Fruit fly (Drosophila melanogaster) whole organism, prepupa: ENCODE results near the gene CG33258.

Source experiments
- CG10631 ChIP-seq: fragments of 200-800 bp; sonication (Bioruptor generic); optimal IDR thresholded peaks from 2 replicates; lab custom pipeline; 2016; ENCODE audit warnings: missing biosample characterization, missing genetic modification characterization
- CG11294 ChIP-seq: fragments of 200-800 bp; sonication (Bioruptor generic); IDR thresholded peaks from 2 replicates; pipeline ENCODE4 v1.3.6; 2022; ENCODE audit warnings: missing biosample characterization, missing genetic modification characterization
- CG15336 ChIP-seq: fragments of 200-800 bp; sonication (Bioruptor generic); IDR thresholded peaks from 2 replicates; pipeline ENCODE4 v1.3.6; 2022; ENCODE audit warnings: missing biosample characterization, missing genetic modification characterization
- CG1621 ChIP-seq: fragments of 200-800 bp; sonication (Bioruptor generic); optimal IDR thresholded peaks from 3 replicates; lab custom pipeline; 2018; ENCODE audit warnings: missing biosample characterization, mild to moderate bottlenecking, missing genetic modification characterization
- CG3032 ChIP-seq: fragments of 200-800 bp; optimal IDR thresholded peaks from 2 replicates; lab custom pipeline; 2019; ENCODE audit warnings: missing biosample characterization, mild to moderate bottlenecking, missing genetic modification characterization, moderate library complexity
- CG31627 ChIP-seq: fragments of 200-800 bp; sonication (Bioruptor generic); optimal IDR thresholded peaks from 3 replicates; lab custom pipeline; 2016; ENCODE audit warnings: missing biosample characterization, missing genetic modification characterization
- CG32006 ChIP-seq: fragments of 200-800 bp; sonication (Bioruptor generic); optimal IDR thresholded peaks from 3 replicates; lab custom pipeline; 2017; ENCODE audit warnings: missing biosample characterization, mild to moderate bottlenecking, missing genetic modification characterization
- CG34406 ChIP-seq: fragments of 200-800 bp; sonication (Bioruptor generic); optimal IDR thresholded peaks from 3 replicates; lab custom pipeline; 2016; ENCODE audit warnings: missing biosample characterization, missing genetic modification characterization
- CG3919 ChIP-seq: fragments of 200-800 bp; sonication (Bioruptor generic); optimal IDR thresholded peaks from 3 replicates; lab custom pipeline; 2016; ENCODE audit warnings: missing biosample characterization, missing genetic modification characterization
- CG4318 ChIP-seq: fragments of 200-800 bp; sonication (Bioruptor generic); optimal IDR thresholded peaks from 3 replicates; lab custom pipeline; 2017; ENCODE audit warnings: missing biosample characterization, mild to moderate bottlenecking, missing genetic modification characterization
- CG6163 ChIP-seq: fragments of 200-800 bp; sonication (Bioruptor generic); IDR thresholded peaks from 3 replicates; pipeline ENCODE4 v1.3.6; 2022; ENCODE audit warnings: missing biosample characterization, missing genetic modification characterization
- CG6276 ChIP-seq: fragments of 200-800 bp; sonication (Bioruptor generic); optimal IDR thresholded peaks from 2 replicates; lab custom pipeline; 2017; ENCODE audit warnings: missing biosample characterization, mild to moderate bottlenecking, missing genetic modification characterization
- CG6792 ChIP-seq: fragments of 200-800 bp; sonication (Bioruptor generic); optimal IDR thresholded peaks from 3 replicates; lab custom pipeline; 2016; ENCODE audit warnings: missing biosample characterization, missing genetic modification characterization
- CG7368 ChIP-seq: fragments of 200-800 bp; sonication (Bioruptor generic); optimal IDR thresholded peaks from 3 replicates; lab custom pipeline; 2016; ENCODE audit warnings: missing biosample characterization, missing genetic modification characterization
- CG8319 ChIP-seq: fragments of 200-800 bp; sonication (Bioruptor generic); optimal IDR thresholded peaks from 3 replicates; lab custom pipeline; 2016; ENCODE audit warnings: missing biosample characterization, missing genetic modification characterization
- CG8632 ChIP-seq: fragments of 200-800 bp; sonication (Bioruptor generic); optimal IDR thresholded peaks from 3 replicates; lab custom pipeline; 2016; ENCODE audit warnings: missing biosample characterization, missing genetic modification characterization
- CG9139 ChIP-seq: fragments of 200-800 bp; sonication (Bioruptor generic); optimal IDR thresholded peaks from 3 replicates; lab custom pipeline; 2017; ENCODE audit warnings: missing biosample characterization, mild to moderate bottlenecking, missing genetic modification characterization
- Eip75B ChIP-seq: fragments of 200-800 bp; sonication (Bioruptor generic); optimal IDR thresholded peaks from 3 replicates; lab custom pipeline; 2016; ENCODE audit warnings: missing biosample characterization, missing genetic modification characterization
- Eip93F ChIP-seq: fragments of 200-800 bp; sonication (Bioruptor generic); optimal IDR thresholded peaks from 2 replicates; lab custom pipeline; 2016; ENCODE audit warnings: missing biosample characterization, mild to moderate bottlenecking, missing genetic modification characterization
- Ets21C ChIP-seq: fragments of 200-800 bp; sonication (Bioruptor generic); optimal IDR thresholded peaks from 3 replicates; lab custom pipeline; 2016; ENCODE audit warnings: missing biosample characterization, missing genetic modification characterization
- Gug ChIP-seq: fragments of 200-800 bp; sonication (Bioruptor generic); IDR thresholded peaks from 2 replicates; pipeline ENCODE4 v1.3.6; 2022; ENCODE audit warnings: missing biosample characterization, missing genetic modification characterization
- Hr38 ChIP-seq: sonication (Bioruptor generic); optimal IDR thresholded peaks from 2 replicates; lab custom pipeline; 2016; ENCODE audit warnings: missing biosample characterization, missing genetic modification characterization
- Lpt ChIP-seq: fragments of 200-800 bp; sonication (Bioruptor generic); optimal IDR thresholded peaks from 3 replicates; lab custom pipeline; 2016; ENCODE audit warnings: missing biosample characterization, missing genetic modification characterization
- Met ChIP-seq: fragments of 200-800 bp; sonication (Bioruptor generic); optimal IDR thresholded peaks from 3 replicates; lab custom pipeline; 2016; ENCODE audit warnings: missing biosample characterization, missing genetic modification characterization
- Smox ChIP-seq: fragments of 200-800 bp; sonication (Bioruptor generic); optimal IDR thresholded peaks from 3 replicates; lab custom pipeline; 2016; ENCODE audit warnings: missing biosample characterization, missing genetic modification characterization
- Sox102F ChIP-seq: fragments of 200-800 bp; sonication (Bioruptor generic); optimal IDR thresholded peaks from 2 replicates; lab custom pipeline; 2016; ENCODE audit warnings: missing biosample characterization, mild to moderate bottlenecking, missing genetic modification characterization
- Sox15 ChIP-seq: fragments of 200-800 bp; sonication (Bioruptor generic); optimal IDR thresholded peaks from 3 replicates; lab custom pipeline; 2016; ENCODE audit warnings: missing biosample characterization, missing genetic modification characterization
- achi ChIP-seq: fragments of 200-800 bp; sonication (Bioruptor generic); optimal IDR thresholded peaks from 3 replicates; lab custom pipeline; 2016; ENCODE audit warnings: missing biosample characterization, missing genetic modification characterization
- acj6 ChIP-seq: fragments of 200-800 bp; sonication (Bioruptor generic); optimal IDR thresholded peaks from 3 replicates; lab custom pipeline; 2016; ENCODE audit warnings: missing biosample characterization, missing genetic modification characterization
- dsx ChIP-seq: fragments of 200-800 bp; optimal IDR thresholded peaks from 3 replicates; lab custom pipeline; 2019; ENCODE audit warnings: missing biosample characterization, mild to moderate bottlenecking, missing genetic modification characterization, moderate library complexity; ENCODE audit not compliant: poor library complexity, severe bottlenecking
- eg ChIP-seq: fragments of 200-800 bp; sonication (Bioruptor generic); IDR thresholded peaks from 3 replicates; pipeline ENCODE4 v1.3.6; 2022; ENCODE audit warnings: missing biosample characterization, missing genetic modification characterization
- esn ChIP-seq: fragments of 200-800 bp; sonication (Bioruptor generic); optimal IDR thresholded peaks from 2 replicates; lab custom pipeline; 2016; ENCODE audit warnings: missing biosample characterization, mild to moderate bottlenecking, missing genetic modification characterization, moderate library complexity
- fd59A ChIP-seq: fragments of 200-800 bp; sonication (Bioruptor generic); optimal IDR thresholded peaks from 2 replicates; lab custom pipeline; 2017; ENCODE audit warnings: missing biosample characterization, mild to moderate bottlenecking, missing genetic modification characterization, missing genetic modification reagents
- fd85E ChIP-seq: fragments of 200-800 bp; sonication (Bioruptor generic); optimal IDR thresholded peaks from 3 replicates; lab custom pipeline; 2016; ENCODE audit warnings: missing biosample characterization, missing genetic modification characterization
- lz ChIP-seq: fragments of 200-800 bp; sonication (Bioruptor generic); optimal IDR thresholded peaks from 3 replicates; lab custom pipeline; 2016; ENCODE audit warnings: missing biosample characterization, missing genetic modification characterization
- net ChIP-seq: fragments of 200-800 bp; sonication (Bioruptor generic); optimal IDR thresholded peaks from 3 replicates; lab custom pipeline; 2016; ENCODE audit warnings: missing biosample characterization, missing genetic modification characterization
- pdm3 ChIP-seq: fragments of 200-800 bp; sonication (Bioruptor generic); optimal IDR thresholded peaks from 3 replicates; lab custom pipeline; 2016; ENCODE audit warnings: missing biosample characterization, missing genetic modification characterization
- spab ChIP-seq: fragments of 200-800 bp; sonication (Bioruptor generic); optimal IDR thresholded peaks from 2 replicates; lab custom pipeline; 2017; ENCODE audit warnings: missing biosample characterization, mild to moderate bottlenecking, missing genetic modification characterization, missing genetic modification reagents
- ss ChIP-seq, 2 experiments: fragments of 200-800 bp; sonication (Bioruptor generic); optimal IDR thresholded peaks; 2 replicates in 1 of 2; 3 replicates in 1 of 2; lab custom pipeline; 2017 to 2018; ENCODE audit warnings: mild to moderate bottlenecking in 2 of 2, missing biosample characterization in 2 of 2, missing genetic modification characterization in 2 of 2, moderate library complexity in 1 of 2
- vri ChIP-seq: fragments of 200-800 bp; sonication (Bioruptor generic); optimal IDR thresholded peaks from 3 replicates; lab custom pipeline; 2016; ENCODE audit warnings: missing biosample characterization, mild to moderate bottlenecking, missing genetic modification characterization

CG33258 gene

dm6 chr3L:16041260-16042079, 40.9 kb upstream of the CG33258 start (continued):
- TF ChIP-seq acj6 (GFP tag; lab: Kevin White, UChicago), result peak; percentile 16
- peak; percentile 4 for TF ChIP-seq Smox
- TF ChIP-seq CG9139 (GFP tag; lab: Kevin White, UChicago), result peak; percentile 90
- TF ChIP-seq CG11294 (GFP tag; lab: Robert Waterston, UW), result peak; percentile 40; the same call in 1 of the 2 replicates
- peak; percentile 59 for TF ChIP-seq Eip93F
- TF ChIP-seq CG3032, result peak; percentile 20
- no peak for TF ChIP-seq Sox15
- TF ChIP-seq achi, result no peak
- peak; percentile 31 for TF ChIP-seq vri
- TF ChIP-seq CG3919 (GFP tag; lab: Kevin White, UChicago), result peak; percentile 27
- peak; percentile 65 for TF ChIP-seq CG6163 (GFP tag; lab: Robert Waterston, UW)
- peak; percentile 28 for TF ChIP-seq CG7368
- no peak for TF ChIP-seq CG31627
- no peak for TF ChIP-seq fd85E (GFP tag; lab: Kevin White, UChicago)
- TF ChIP-seq eg (GFP tag; lab: Robert Waterston, UW), result peak; percentile 75
- TF ChIP-seq Sox102F (GFP tag; lab: Kevin White, UChicago), result peak; percentile 23
- TF ChIP-seq esn (GFP tag; lab: Kevin White, UChicago), result peak; percentile 2
- peak; percentile 43 for TF ChIP-seq net
- TF ChIP-seq Eip75B, result no peak
- TF ChIP-seq Ets21C (GFP tag; lab: Kevin White, UChicago), result no peak
- no peak for TF ChIP-seq lz (GFP tag; lab: Kevin White, UChicago)
- TF ChIP-seq Hr38, result no peak
- TF ChIP-seq CG4318 (GFP tag; lab: Kevin White, UChicago), result no peak
- TF ChIP-seq pdm3, result peak; percentile 15
- TF ChIP-seq CG6276, result peak; percentile 90
- peak; percentile 40 for TF ChIP-seq CG8632 (GFP tag; lab: Kevin White, UChicago)
- peak; percentile 60 for TF ChIP-seq spab (GFP tag; lab: Kevin White, UChicago)
- no peak for TF ChIP-seq CG8319
- no peak for TF ChIP-seq fd59A (GFP tag; lab: Kevin White, UChicago)
- no peak for TF ChIP-seq CG6792
- TF ChIP-seq CG1621, result peak; percentile 75
- TF ChIP-seq ss (GFP tag; optimal IDR thresholded peaks at IDR 0.05; lab: Kevin White, UChicago), result peak; percentile 92 to 96
- TF ChIP-seq CG15336 (GFP tag; lab: Robert Waterston, UW), result peak; percentile 64
- no peak for TF ChIP-seq CG34406
- TF ChIP-seq Gug (GFP tag; lab: Robert Waterston, UW), result 0 out of 2 replicates have a peak, but pooled peaks have one; percentile 8
- peak; percentile 57 for TF ChIP-seq CG10631 (GFP tag; lab: Kevin White, UChicago)

- TF ChIP-seq acj6 (GFP tag; lab: Kevin White, UChicago), result peak; percentile 28
- peak; percentile 6 for TF ChIP-seq CG3032
- TF ChIP-seq CG15336 (GFP tag; lab: Robert Waterston, UW), result 0 out of 2 replicates have a peak, but pooled peaks have one; percentile 3
- TF ChIP-seq Met (GFP tag; lab: Kevin White, UChicago), result peak; percentile 19
- TF ChIP-seq CG32006 (GFP tag; lab: Kevin White, UChicago), result peak; percentile 29
- TF ChIP-seq CG3919 (GFP tag; lab: Kevin White, UChicago), result no peak
- TF ChIP-seq, all 60 proteins: peak for 5
These were observed 40.3 kb upstream of the CG33258 start for dm6 chr3L:16042080-16042344.

- TF ChIP-seq Lpt (GFP tag; lab: Kevin White, UChicago), result peak; percentile 57
- no peak for TF ChIP-seq vri
- TF ChIP-seq dsx (GFP tag; lab: Kevin White, UChicago), result no peak
- TF ChIP-seq fd85E (GFP tag; lab: Kevin White, UChicago), result peak; percentile 32
- no peak for TF ChIP-seq Eip75B
- TF ChIP-seq spab (GFP tag; lab: Kevin White, UChicago), result no peak
- TF ChIP-seq, all 60 proteins: peak for 2
These were observed 39.7 kb upstream of the CG33258 start for dm6 chr3L:16042640-16043039.
